Worm (Caenorhabditis elegans) whole organism, L4/young adult: ENCODE results near the gene sru-28.

Source experiments
- W03F9.2 ChIP-seq: fragments of 150-350 bp; optimal IDR thresholded peaks from 2 replicates; lab custom pipeline; 2014; ENCODE audit warnings: missing biosample characterization, missing genetic modification characterization
- dao-5 ChIP-seq: sonication (generic microtip); optimal IDR thresholded peaks from 2 replicates; lab custom pipeline; 2016; ENCODE audit warnings: missing genotype, missing genetic modification characterization, moderate library complexity, missing compliant biosample characterization
- him-1 ChIP-seq: sonication (generic microtip); optimal IDR thresholded peaks from 2 replicates; lab custom pipeline; 2016; ENCODE audit warnings: missing genotype, missing genetic modification reagents, missing genetic modification characterization, missing compliant biosample characterization

- TF ChIP-seq him-1 (tag; lab: Kevin White, UChicago) (no peak), dao-5 (tag; lab: Kevin White, UChicago) (no peak), W03F9.2 (tag; lab: Kevin White, UChicago) (no peak)
Measured at ce11 chrV:1550697-1551096, 44.6 kb downstream of the sru-28 start.
